Fruit fly (Drosophila melanogaster) whole organism, wandering third instar larva: Measurements from ENCODE around the gene NPF.

Experiments used
- Abd-B ChIP-seq: fragments of >200 bp; optimal IDR thresholded peaks from 2 replicates; lab custom pipeline; 2017; ENCODE audit warnings: missing biosample characterization, missing genetic modification characterization
- CG32264 ChIP-seq: fragments of 200-800 bp; sonication (Bioruptor generic); optimal IDR thresholded peaks from 2 replicates; lab custom pipeline; 2016; ENCODE audit warnings: missing biosample characterization, missing genetic modification characterization
- CG9705 ChIP-seq: fragments of 200-800 bp; sonication (Bioruptor generic); optimal IDR thresholded peaks from 2 replicates; lab custom pipeline; 2018; ENCODE audit warnings: missing biosample characterization, mild to moderate bottlenecking, missing genetic modification characterization
- CrebA ChIP-seq: fragments of 200-800 bp; sonication (Bioruptor generic); optimal IDR thresholded peaks from 2 replicates; lab custom pipeline; 2016; ENCODE audit warnings: missing biosample characterization, mild to moderate bottlenecking, missing genetic modification characterization, borderline replicate concordance
- Dfd ChIP-seq: fragments of >200 bp; optimal IDR thresholded peaks from 2 replicates; lab custom pipeline; 2017; ENCODE audit warnings: missing biosample characterization, missing genetic modification characterization
- GATAd ChIP-seq: sonication (Bioruptor generic); optimal IDR thresholded peaks from 2 replicates; lab custom pipeline; 2016; ENCODE audit warnings: missing biosample characterization, missing genetic modification characterization
- Hnf4 ChIP-seq: fragments of 200-800 bp; sonication (Bioruptor generic); optimal IDR thresholded peaks from 2 replicates; lab custom pipeline; 2016; ENCODE audit warnings: missing biosample characterization, mild to moderate bottlenecking, missing genetic modification characterization
- Hr78 ChIP-seq: fragments of >200 bp; optimal IDR thresholded peaks from 2 replicates; lab custom pipeline; 2017; ENCODE audit warnings: missing biosample characterization, missing genetic modification characterization
- Hr83 ChIP-seq: fragments of 200-300 bp; sonication (Bioruptor generic); optimal IDR thresholded peaks from 2 replicates; lab custom pipeline; 2016; ENCODE audit warnings: missing biosample characterization, mild to moderate bottlenecking, missing genetic modification characterization, moderate library complexity; ENCODE audit not compliant: poor library complexity, severe bottlenecking
- N ChIP-seq: fragments of >200 bp; optimal IDR thresholded peaks from 2 replicates; lab custom pipeline; 2018; ENCODE audit warnings: missing biosample characterization, missing external identifiers, missing genetic modification characterization
- Vsx2 ChIP-seq: fragments of 200-300, 225-300 bp; sonication (Bioruptor generic); optimal IDR thresholded peaks from 2 replicates; lab custom pipeline; 2018; ENCODE audit warnings: missing biosample characterization, missing genetic modification characterization; ENCODE audit not compliant: partially characterized antibody
- brk ChIP-seq: fragments of 200-800 bp; sonication (Bioruptor generic); optimal IDR thresholded peaks from 2 replicates; lab custom pipeline; 2016; ENCODE audit warnings: missing biosample characterization, mild to moderate bottlenecking, missing genetic modification characterization
- dl ChIP-seq, 2 experiments: fragments of 175-275, 200-275 bp in 1 of 2; fragments of 200-275 bp in 1 of 2; sonication (Bioruptor generic); optimal IDR thresholded peaks; lab custom pipeline; 2018; ENCODE audit warnings: mild to moderate bottlenecking in 2 of 2, missing biosample characterization in 2 of 2, missing genetic modification characterization in 2 of 2, moderate library complexity in 2 of 2; ENCODE audit not compliant: partially characterized antibody in 2 of 2, insufficient read depth in 1 of 2
- dmrt93B ChIP-seq: fragments of 200-800 bp; sonication (Bioruptor generic); optimal IDR thresholded peaks from 2 replicates; lab custom pipeline; 2018; ENCODE audit warnings: missing biosample characterization, mild to moderate bottlenecking, missing genetic modification characterization
- dsf ChIP-seq: sonication (Bioruptor generic); optimal IDR thresholded peaks from 2 replicates; lab custom pipeline; 2016; ENCODE audit warnings: missing biosample characterization, missing genetic modification characterization, borderline replicate concordance
- ey ChIP-seq: fragments of 200-800 bp; sonication (Bioruptor generic); optimal IDR thresholded peaks from 2 replicates; lab custom pipeline; 2016; ENCODE audit warnings: missing biosample characterization, missing genetic modification characterization
- foxo ChIP-seq, 2 experiments: fragments of 200-800 bp; sonication (Bioruptor generic); optimal IDR thresholded peaks; 2 replicates in 1 of 2; 3 replicates in 1 of 2; lab custom pipeline; 2016 to 2017; ENCODE audit warnings: missing biosample characterization in 2 of 2, missing genetic modification characterization in 2 of 2
- fru ChIP-seq: fragments of 200-800 bp; sonication (Bioruptor generic); optimal IDR thresholded peaks from 3 replicates; lab custom pipeline; 2016; ENCODE audit warnings: missing biosample characterization, mild to moderate bottlenecking, missing genetic modification characterization
- jim ChIP-seq: fragments of 175-275, 200-325 bp; sonication (Bioruptor generic); optimal IDR thresholded peaks from 2 replicates; lab custom pipeline; 2016; ENCODE audit warnings: missing biosample characterization, mild to moderate bottlenecking, missing genetic modification characterization
- pan ChIP-seq: fragments of >200 bp; optimal IDR thresholded peaks from 2 replicates; lab custom pipeline; 2017
- rgr ChIP-seq: fragments of 200-800 bp; sonication (Bioruptor generic); optimal IDR thresholded peaks from 3 replicates; lab custom pipeline; 2016; ENCODE audit warnings: missing biosample characterization, mild to moderate bottlenecking, missing genetic modification characterization
- sv ChIP-seq: fragments of 200-800 bp; sonication (Bioruptor generic); optimal IDR thresholded peaks from 3 replicates; lab custom pipeline; 2016; ENCODE audit warnings: missing biosample characterization, missing genetic modification characterization
- tai ChIP-seq: sonication (Bioruptor generic); optimal IDR thresholded peaks from 2 replicates; lab custom pipeline; 2016; ENCODE audit warnings: missing biosample characterization, missing genetic modification characterization
- usp ChIP-seq: fragments of >200 bp; optimal IDR thresholded peaks from 2 replicates; lab custom pipeline; 2017; ENCODE audit warnings: missing biosample characterization, missing genetic modification characterization
- woc ChIP-seq: sonication (Bioruptor generic); optimal IDR thresholded peaks from 2 replicates; lab custom pipeline; 2016; ENCODE audit warnings: missing biosample characterization, mild to moderate bottlenecking, missing genetic modification characterization

Gene NPF

dm6 chr3R:16571215-16571614 lies 37.8 kb upstream of the NPF start, which contains the start of gene CG14891:
Gene CG14891, plus strand, starts transcription at chr3R:16571515.
- TF ChIP-seq dmrt93B (GFP tag; lab: Kevin White, UChicago), result no peak
- TF ChIP-seq, all 38 proteins: peak for 0

dm6 chr3R:16573483-16574145 lies 35.4 kb upstream of the NPF start, which contains the start of gene CG14903:
Gene CG14903, minus strand, starts transcription at chr3R:16573752.
- peak in 1 of 2 experiments; percentile 17 for TF ChIP-seq foxo (GFP tag; optimal IDR thresholded peaks at IDR 0.05; lab: Kevin White, UChicago)
- peak; percentile 65 for TF ChIP-seq rgr (GFP tag; lab: Kevin White, UChicago)
- TF ChIP-seq Hnf4 (GFP tag; lab: Kevin White, UChicago), result peak; percentile 27
- TF ChIP-seq sv, result no peak
- TF ChIP-seq tai (GFP tag; lab: Kevin White, UChicago), result peak; percentile 28
- peak; percentile 12 for TF ChIP-seq woc

dm6 chr3R:16583605-16584004 lies 25.4 kb upstream of the NPF start, which contains the start of gene Scp2:
Gene Scp2, minus strand, starts transcription at chr3R:16583663.
- TF ChIP-seq woc (no peak), tai (GFP tag; lab: Kevin White, UChicago) (no peak), Dfd (peak; percentile 60)
- TF ChIP-seq, all 38 proteins: peak for 1

- no peak for TF ChIP-seq usp (GFP tag; lab: Kevin White, UChicago)
- peak; percentile 73 for TF ChIP-seq Dfd
These were observed 17.6 kb upstream of the NPF start for dm6 chr3R:16591407-16591806.

- TF ChIP-seq CrebA (GFP tag; lab: Kevin White, UChicago) (no peak), Vsx2 (GFP tag; lab: Kevin White, UChicago) (no peak), pan (lab: Kevin White, UChicago) (peak; percentile 11), N (no peak), jim (GFP tag; lab: Kevin White, UChicago) (no peak)
These were observed 14.8 kb upstream of the NPF start, which contains the start of gene CG14892 for dm6 chr3R:16594056-16594858. Gene CG14892, plus strand, starts transcription at chr3R:16594414.

- TF ChIP-seq Hr78 (GFP tag; lab: Kevin White, UChicago), result no peak
- TF ChIP-seq tai (GFP tag; lab: Kevin White, UChicago), result no peak
- no peak for TF ChIP-seq dl (GFP tag; optimal IDR thresholded peaks at IDR 0.05; lab: Kevin White, UChicago; ENCODE audit: insufficient read depth in 1 of 2, partially characterized antibody in 2 of 2)
- TF ChIP-seq foxo (GFP tag; optimal IDR thresholded peaks at IDR 0.05; lab: Kevin White, UChicago), result no peak
- no peak for TF ChIP-seq jim (GFP tag; lab: Kevin White, UChicago)
- no peak for TF ChIP-seq brk (GFP tag; lab: Kevin White, UChicago)
- TF ChIP-seq rgr (GFP tag; lab: Kevin White, UChicago), result no peak
- no peak for TF ChIP-seq CG32264 (GFP tag; lab: Kevin White, UChicago)
- TF ChIP-seq GATAd (GFP tag; lab: Kevin White, UChicago), result no peak
- TF ChIP-seq ey (GFP tag; lab: Kevin White, UChicago), result no peak
- TF ChIP-seq dsf (GFP tag; lab: Kevin White, UChicago), result no peak
- no peak for TF ChIP-seq Hr83
- TF ChIP-seq usp (GFP tag; lab: Kevin White, UChicago), result no peak
- no peak for TF ChIP-seq fru (GFP tag; lab: Kevin White, UChicago)
- no peak for TF ChIP-seq CrebA (GFP tag; lab: Kevin White, UChicago)
- no peak for TF ChIP-seq Abd-B (GFP tag; lab: Kevin White, UChicago)
- no peak for TF ChIP-seq CG9705 (GFP tag; lab: Kevin White, UChicago)
These were observed 14.1 kb upstream of the NPF start for dm6 chr3R:16594961-16595360.
